Worm (Caenorhabditis elegans) whole organism, L1 larva: ENCODE results near the gene egrh-3.
A peak's percentile ranks its signal among the peaks of the same experiment; 100 is the strongest.

Experiments used
- C04F5.9 ChIP-seq: sonication (generic microtip); optimal IDR thresholded peaks from 2 replicates; lab custom pipeline; 2016; ENCODE audit warnings: missing genetic modification characterization, missing compliant biosample characterization
- C34B4.2 ChIP-seq: sonication (generic microtip); optimal IDR thresholded peaks from 2 replicates; lab custom pipeline; 2017; ENCODE audit warnings: mild to moderate bottlenecking, missing genetic modification characterization, missing compliant biosample characterization
- aha-1 ChIP-seq: fragments of 150-350 bp; optimal IDR thresholded peaks from 2 replicates; lab custom pipeline; 2014; ENCODE audit warnings: missing biosample characterization, missing genetic modification characterization
- alr-1 ChIP-seq: fragments of 200-800 bp; sonication (Bioruptor generic); optimal IDR thresholded peaks from 2 replicates; lab custom pipeline; 2018; ENCODE audit warnings: borderline replicate concordance, mild to moderate bottlenecking, missing genetic modification characterization, missing compliant biosample characterization
- ama-1 ChIP-seq: fragments of 150-350 bp; optimal IDR thresholded peaks from 2 replicates; lab custom pipeline; 2014
- blmp-1 ChIP-seq: fragments of 150-350 bp; optimal IDR thresholded peaks from 2 replicates; lab custom pipeline; 2014; ENCODE audit warnings: missing biosample characterization, missing genetic modification characterization
- ceh-63 ChIP-seq: fragments of 200-800 bp; sonication (Bioruptor generic); optimal IDR thresholded peaks from 2 replicates; lab custom pipeline; 2018; ENCODE audit warnings: mild to moderate bottlenecking, missing genetic modification characterization, missing compliant biosample characterization
- ceh-8 ChIP-seq: fragments of 200-800 bp; sonication (Bioruptor generic); optimal IDR thresholded peaks from 2 replicates; lab custom pipeline; 2018; ENCODE audit warnings: mild to moderate bottlenecking, missing genetic modification characterization, moderate library complexity, missing compliant biosample characterization
- ceh-82 ChIP-seq, 3 experiments: fragments of 150-350 bp in 1 of 3; sonication (generic microtip) in 2 of 3; optimal IDR thresholded peaks; 2 replicates each; lab custom pipeline; 2014 to 2017; ENCODE audit warnings: missing biosample characterization in 3 of 3, missing genetic modification characterization in 3 of 3
- ceh-88 ChIP-seq: fragments of 200-800 bp; sonication (Bioruptor generic); IDR thresholded peaks from 2 replicates; pipeline ENCODE4 v1.3.6; 2022; ENCODE audit warnings: missing genetic modification characterization, missing compliant biosample characterization
- ceh-90 ChIP-seq: sonication (generic microtip); optimal IDR thresholded peaks from 2 replicates; lab custom pipeline; 2016; ENCODE audit warnings: missing genetic modification characterization, missing compliant biosample characterization
- dsc-1 ChIP-seq: sonication (generic microtip); optimal IDR thresholded peaks from 2 replicates; lab custom pipeline; 2016; ENCODE audit warnings: mild to moderate bottlenecking, missing genetic modification characterization, missing compliant biosample characterization
- efl-1 ChIP-seq, 4 experiments: fragments of 150-350 bp; optimal IDR thresholded peaks in 3 of 4; peaks in 1 of 4; 1 replicate in 1 of 4; 2 replicates in 3 of 4; lab custom pipeline; 2014; ENCODE audit warnings: missing biosample characterization in 2 of 4, missing genetic modification characterization in 2 of 4, missing genetic modification reagents in 2 of 4
- efl-3 ChIP-seq: fragments of 200-800 bp; sonication (Bioruptor generic); optimal IDR thresholded peaks from 2 replicates; lab custom pipeline; 2018; ENCODE audit warnings: mild to moderate bottlenecking, missing genetic modification characterization, missing compliant biosample characterization
- elt-3 ChIP-seq, 6 experiments: fragments of 150-350 bp in 1 of 6; sonication (generic microtip); optimal IDR thresholded peaks; 2 replicates each; lab custom pipeline; 2017 to 2018; ENCODE audit warnings: missing biosample characterization in 6 of 6, missing genetic modification characterization in 6 of 6, inconsistent platforms in 1 of 6
- ets-5 ChIP-seq: fragments of 200-800 bp; sonication (Bioruptor generic); IDR thresholded peaks from 2 replicates; pipeline ENCODE4 v1.3.6; 2022; ENCODE audit warnings: missing genetic modification characterization, missing compliant biosample characterization
- fkh-8 ChIP-seq: sonication (generic microtip); optimal IDR thresholded peaks from 2 replicates; lab custom pipeline; 2016; ENCODE audit warnings: mild to moderate bottlenecking, missing genetic modification characterization, missing compliant biosample characterization
- fos-1 ChIP-seq: fragments of 150-350 bp; optimal IDR thresholded peaks from 2 replicates; lab custom pipeline; 2014; ENCODE audit warnings: missing biosample characterization, missing genetic modification characterization
- hlh-17 ChIP-seq: fragments of 200-800 bp; sonication (Bioruptor generic); optimal IDR thresholded peaks from 2 replicates; lab custom pipeline; 2018; ENCODE audit warnings: missing genetic modification characterization, mild to moderate bottlenecking, missing compliant biosample characterization, moderate library complexity, borderline replicate concordance
- hlh-4 ChIP-seq: sonication (generic microtip); optimal IDR thresholded peaks from 2 replicates; lab custom pipeline; 2016; ENCODE audit warnings: mild to moderate bottlenecking, missing genetic modification characterization, missing compliant biosample characterization
- isw-1 ChIP-seq: fragments of 200-800 bp; sonication (Bioruptor generic); IDR thresholded peaks from 2 replicates; pipeline ENCODE4 v1.3.6; 2022; ENCODE audit warnings: missing genetic modification characterization, missing compliant biosample characterization
- jun-1 ChIP-seq: fragments of 150-350 bp; optimal IDR thresholded peaks from 2 replicates; lab custom pipeline; 2014; ENCODE audit warnings: missing biosample characterization, missing genetic modification reagents, missing genetic modification characterization
- lin-13 ChIP-seq: fragments of 150-350 bp; optimal IDR thresholded peaks from 2 replicates; lab custom pipeline; 2014; ENCODE audit warnings: missing biosample characterization, missing genetic modification reagents, missing genetic modification characterization
- lin-14 ChIP-seq: fragments of 200-800 bp; sonication (Bioruptor generic); optimal IDR thresholded peaks from 2 replicates; lab custom pipeline; 2018; ENCODE audit warnings: mild to moderate bottlenecking, missing genetic modification characterization, moderate library complexity, missing compliant biosample characterization
- lin-15B ChIP-seq: fragments of 150-350 bp; sonication (generic microtip); optimal IDR thresholded peaks from 3 replicates; lab custom pipeline; 2014; ENCODE audit warnings: missing biosample characterization, missing genetic modification characterization
- lin-39 ChIP-seq: fragments of 150-350 bp; optimal IDR thresholded peaks from 2 replicates; lab custom pipeline; 2014; ENCODE audit warnings: missing biosample characterization, missing genetic modification reagents, missing genetic modification characterization
- lsy-2 ChIP-seq, 2 experiments: fragments of 150-350 bp; optimal IDR thresholded peaks; 2 replicates each; lab custom pipeline; 2014; ENCODE audit warnings: missing biosample characterization in 2 of 2, missing genetic modification characterization in 2 of 2
- mab-9 ChIP-seq: fragments of 200-800 bp; sonication (Bioruptor generic); IDR thresholded peaks from 2 replicates; pipeline ENCODE4 v1.3.6; 2022; ENCODE audit warnings: missing genetic modification reagents, missing genetic modification characterization, missing compliant biosample characterization
- mep-1 ChIP-seq: fragments of 150-350 bp; optimal IDR thresholded peaks from 2 replicates; lab custom pipeline; 2014; ENCODE audit warnings: missing biosample characterization, missing genetic modification characterization
- nhr-19 ChIP-seq: fragments of 200-800 bp; sonication (Bioruptor generic); conservative IDR thresholded peaks from 2 replicates; pipeline ENCODE4 v1.3.6; 2022; ENCODE audit warnings: missing genetic modification characterization, missing compliant biosample characterization
- nhr-20 ChIP-seq: sonication (generic microtip); optimal IDR thresholded peaks from 2 replicates; lab custom pipeline; 2016; ENCODE audit warnings: mild to moderate bottlenecking, missing genetic modification characterization, missing compliant biosample characterization
- nhr-28 ChIP-seq: fragments of 150-350 bp; optimal IDR thresholded peaks from 2 replicates; lab custom pipeline; 2014; ENCODE audit warnings: missing biosample characterization, missing genetic modification characterization
- nhr-76 ChIP-seq: sonication (generic microtip); optimal IDR thresholded peaks from 2 replicates; lab custom pipeline; 2017; ENCODE audit warnings: missing biosample characterization, missing genetic modification characterization
- nhr-77 ChIP-seq: fragments of 150-350 bp; optimal IDR thresholded peaks from 2 replicates; lab custom pipeline; 2014; ENCODE audit warnings: missing biosample characterization, missing genetic modification characterization
- nhr-90 ChIP-seq: sonication (generic microtip); optimal IDR thresholded peaks from 2 replicates; lab custom pipeline; 2016; ENCODE audit warnings: mild to moderate bottlenecking, missing genetic modification characterization, missing compliant biosample characterization; ENCODE audit not compliant: poor library complexity
- pag-3 ChIP-seq: sonication (generic microtip); optimal IDR thresholded peaks from 2 replicates; lab custom pipeline; 2017; ENCODE audit warnings: missing genetic modification characterization, mild to moderate bottlenecking, missing compliant biosample characterization, antibody characterized with exemption, borderline replicate concordance; ENCODE audit not compliant: insufficient read depth
- pax-3 ChIP-seq: fragments of 200-800 bp; sonication (Bioruptor generic); optimal IDR thresholded peaks from 2 replicates; lab custom pipeline; 2018; ENCODE audit warnings: mild to moderate bottlenecking, missing genetic modification characterization, moderate library complexity, missing compliant biosample characterization
- pqm-1 ChIP-seq: sonication (generic microtip); optimal IDR thresholded peaks from 3 replicates; lab custom pipeline; 2017; ENCODE audit warnings: missing biosample characterization, missing genetic modification characterization
- skn-1 ChIP-seq: fragments of 150-350 bp; optimal IDR thresholded peaks from 2 replicates; lab custom pipeline; 2014; ENCODE audit warnings: missing biosample characterization, missing genetic modification characterization
- snpc-4 ChIP-seq: fragments of 150-350 bp; optimal IDR thresholded peaks from 2 replicates; lab custom pipeline; 2014; ENCODE audit warnings: missing biosample characterization, missing genetic modification characterization
- snu-23 ChIP-seq: sonication (generic microtip); optimal IDR thresholded peaks from 2 replicates; lab custom pipeline; 2016; ENCODE audit warnings: missing genetic modification characterization, missing compliant biosample characterization
- sptf-1 ChIP-seq: fragments of 150-350 bp; optimal IDR thresholded peaks from 2 replicates; lab custom pipeline; 2014; ENCODE audit warnings: missing biosample characterization, missing genetic modification characterization
- unc-130 ChIP-seq: fragments of 150-350 bp; optimal IDR thresholded peaks from 2 replicates; lab custom pipeline; 2017; ENCODE audit warnings: missing biosample characterization, missing genetic modification characterization, inconsistent platforms
- unc-30 ChIP-seq: sonication (generic microtip); optimal IDR thresholded peaks from 2 replicates; lab custom pipeline; 2017; ENCODE audit warnings: missing biosample characterization, missing genetic modification characterization
- vab-15 ChIP-seq: sonication (generic microtip); optimal IDR thresholded peaks from 2 replicates; lab custom pipeline; 2017; ENCODE audit warnings: missing genotype, mild to moderate bottlenecking, missing genetic modification characterization, missing compliant biosample characterization
- xbp-1 ChIP-seq: sonication (generic microtip); optimal IDR thresholded peaks from 2 replicates; lab custom pipeline; 2016; ENCODE audit warnings: missing genetic modification characterization, missing compliant biosample characterization
- zag-1 ChIP-seq: fragments of 150-350 bp; optimal IDR thresholded peaks from 2 replicates; lab custom pipeline; 2014; ENCODE audit warnings: missing biosample characterization, missing genetic modification characterization
- zip-4 ChIP-seq: fragments of 200-800 bp; sonication (Bioruptor generic); optimal IDR thresholded peaks from 2 replicates; lab custom pipeline; 2018; ENCODE audit warnings: mild to moderate bottlenecking, missing genetic modification characterization, moderate library complexity, missing compliant biosample characterization
- ztf-4 ChIP-seq: fragments of 150-350 bp; optimal IDR thresholded peaks from 2 replicates; lab custom pipeline; 2014; ENCODE audit warnings: missing biosample characterization, missing genetic modification characterization

egrh-3 gene

DNA sequence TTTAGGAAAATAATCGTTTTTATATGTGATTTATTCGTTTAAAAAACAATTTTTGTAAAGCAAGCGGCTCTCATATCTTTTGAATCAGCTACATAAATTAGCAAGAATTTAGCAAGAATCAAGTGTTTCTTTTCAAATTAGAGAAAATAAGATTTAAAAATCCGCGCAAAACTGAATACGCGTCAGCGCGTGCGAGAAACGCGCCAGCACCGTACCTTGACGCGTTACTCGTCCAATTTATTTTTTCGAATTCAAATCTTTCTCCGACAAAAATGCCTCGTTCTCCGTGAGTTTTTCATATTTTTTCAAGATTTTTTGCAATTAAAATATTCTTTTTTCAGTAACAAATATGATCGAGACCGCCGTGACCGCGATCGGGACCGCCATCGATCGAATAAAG, 12.3 kb downstream of the egrh-3 start, which contains the start of gene Y94H6A.3 (continued):
- TF ChIP-seq ceh-90, result peak; percentile 68
- peak; percentile 95 for TF ChIP-seq lin-39 (tag; lab: Kevin White, UChicago)
- TF ChIP-seq blmp-1, result peak; percentile 59
- TF ChIP-seq nhr-77 (tag; lab: Kevin White, UChicago), result peak; percentile 75
- TF ChIP-seq pag-3 (tag; lab: Kevin White, UChicago), result no peak
- TF ChIP-seq pqm-1, result no peak
- TF ChIP-seq ets-5 (GFP tag; lab: Robert Waterston, UW), result no peak
- TF ChIP-seq nhr-76, result no peak
- peak; percentile 85 for TF ChIP-seq fos-1
- peak; percentile 66 for TF ChIP-seq ceh-88 (GFP tag; lab: Robert Waterston, UW)
- TF ChIP-seq lsy-2 (tag; optimal IDR thresholded peaks at IDR 0.05; lab: Kevin White, UChicago), result peak; percentile 96
- peak; percentile 92 for TF ChIP-seq xbp-1
- TF ChIP-seq C04F5.9 (tag; lab: Kevin White, UChicago), result peak; percentile 82
- peak; percentile 95 for TF ChIP-seq lin-13 (GFP tag; lab: Kevin White, UChicago)
- no peak for TF ChIP-seq alr-1
- TF ChIP-seq nhr-20 (tag; lab: Kevin White, UChicago), result peak; percentile 91
- peak; percentile 51 for TF ChIP-seq ama-1 (lab: Kevin White, UChicago)
- TF ChIP-seq C34B4.2 (tag; lab: Kevin White, UChicago), result peak; percentile 65
- TF ChIP-seq pax-3 (tag; lab: Kevin White, UChicago), result peak; percentile 79
- TF ChIP-seq aha-1 (tag; lab: Kevin White, UChicago), result peak; percentile 38
- peak; percentile 22 for TF ChIP-seq efl-3 (GFP tag; lab: Kevin White, UChicago)
- no peak for TF ChIP-seq unc-30 (tag; lab: Kevin White, UChicago)
- peak; percentile 86 for TF ChIP-seq zip-4 (GFP tag; lab: Kevin White, UChicago)
- TF ChIP-seq hlh-4 (tag; lab: Kevin White, UChicago), result no peak
- no peak for TF ChIP-seq vab-15 (tag; lab: Kevin White, UChicago)
- TF ChIP-seq isw-1 (GFP tag; lab: Robert Waterston, UW), result peak; percentile 95
- peak; percentile 97 to 99 for TF ChIP-seq efl-1 (optimal IDR thresholded peaks at IDR 0.05; lab: Kevin White, UChicago)
- TF ChIP-seq efl-1 (GFP tag; optimal IDR thresholded peaks at IDR 0.05 in 1 of 2; lab: Kevin White, UChicago), result peak; percentile 99 to 100
- TF ChIP-seq snpc-4, result peak; percentile 77
- peak; percentile 96 to 98 (median 97) for TF ChIP-seq ceh-82 (tag; optimal IDR thresholded peaks at IDR 0.05; lab: Kevin White, UChicago)
- TF ChIP-seq lin-14, result no peak
- peak; percentile 87 for TF ChIP-seq fkh-8 (tag; lab: Kevin White, UChicago)
- peak; percentile 95 for TF ChIP-seq lin-15B (tag; lab: Kevin White, UChicago)
- peak; percentile 87 for TF ChIP-seq ceh-8
- TF ChIP-seq nhr-90 (tag; lab: Kevin White, UChicago), result peak; percentile 93
- no peak for TF ChIP-seq sptf-1 (tag; lab: Kevin White, UChicago)
- peak in 2 of 6 experiments; percentile 78 to 88 for TF ChIP-seq elt-3 (tag; optimal IDR thresholded peaks at IDR 0.05; lab: Kevin White, UChicago)
- no peak for TF ChIP-seq ceh-63 (GFP tag; lab: Kevin White, UChicago)
- TF ChIP-seq zag-1, result no peak
- peak; percentile 96 for TF ChIP-seq snu-23 (GFP tag; lab: Kevin White, UChicago)
- peak; percentile 96 for TF ChIP-seq dsc-1
- TF ChIP-seq jun-1 (tag; lab: Kevin White, UChicago), result peak; percentile 91
- peak; percentile 83 for TF ChIP-seq unc-130
- peak; percentile 94 for TF ChIP-seq nhr-19 (GFP tag; lab: Robert Waterston, UW)
- peak; percentile 65 for TF ChIP-seq ztf-4
- no peak for TF ChIP-seq nhr-28 (tag; lab: Kevin White, UChicago)
- no peak for TF ChIP-seq hlh-17 (GFP tag; lab: Kevin White, UChicago)
- peak; percentile 92 for TF ChIP-seq skn-1 (tag; lab: Kevin White, UChicago)
- peak; percentile 90 for TF ChIP-seq mab-9 (GFP tag; lab: Robert Waterston, UW)
- TF ChIP-seq mep-1 (tag; lab: Kevin White, UChicago), result peak; percentile 97
